Fruit fly (Drosophila melanogaster): Measurements from ENCODE around the gene Vta1.

DNA sequence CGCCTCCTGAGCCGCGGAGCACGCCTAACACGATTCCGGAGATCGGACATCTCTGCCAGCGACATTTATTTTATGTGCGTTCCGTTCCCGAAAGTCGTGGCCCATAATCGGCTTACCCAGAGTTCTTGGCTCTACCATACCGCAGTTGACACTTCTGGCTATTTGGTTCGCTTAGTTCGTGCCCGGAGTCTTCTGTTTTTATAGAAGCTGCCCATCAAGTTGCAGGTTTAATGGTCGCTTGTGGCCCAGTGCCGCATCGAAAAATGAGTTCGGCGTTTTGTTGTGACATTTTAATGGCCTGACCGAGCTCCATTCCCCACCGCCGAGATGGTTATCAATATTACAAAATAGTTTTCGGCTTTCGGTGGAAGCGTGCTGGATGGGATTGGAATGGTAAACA, 23.5 kb upstream of the Vta1 start:
- TF ChIP-seq fru (GFP tag; optimal IDR thresholded peaks at IDR 0.05) (no peak), br (GFP tag; optimal IDR thresholded peaks at IDR 0.05) (no peak), dsf (GFP tag; optimal IDR thresholded peaks at IDR 0.05; ENCODE audit: borderline replicate concordance) (no peak), lola (GFP tag; optimal IDR thresholded peaks at IDR 0.05) (no peak), h (GFP tag; optimal IDR thresholded peaks at IDR 0.05) (no peak), Dfd (GFP tag; optimal IDR thresholded peaks at IDR 0.05) (no peak)

Measured in whole organism, wandering third instar larva.